Fruit fly (Drosophila melanogaster): Measurements from ENCODE around the gene sgg.

sgg gene

dm6 chrX:2647472-2647883 lies 13.7 kb downstream of the sgg start (continued):
- TF ChIP-seq HmgD (GFP tag; optimal IDR thresholded peaks at IDR 0.05) (no peak), Fer1 (GFP tag; optimal IDR thresholded peaks at IDR 0.05) (peak; percentile 74), CG3995 (GFP tag; optimal IDR thresholded peaks at IDR 0.05) (no peak), CG12104 (GFP tag; optimal IDR thresholded peaks at IDR 0.05) (peak; percentile 28), HLH4C (GFP tag; IDR thresholded peaks at IDR 0.05; ENCODE audit: partially characterized antibody) (no peak), jing (GFP tag; optimal IDR thresholded peaks at IDR 0.05) (peak; percentile 25), Sry-δ (GFP tag; optimal IDR thresholded peaks at IDR 0.05) (no peak), CG6854 (GFP tag; optimal IDR thresholded peaks at IDR 0.05) (no peak), stc (GFP tag; IDR thresholded peaks at IDR 0.05) (no peak; the same call in 1 of the 2 replicates), CG2712 (tag; optimal IDR thresholded peaks at IDR 0.05) (peak; percentile 57), zfh1 (GFP tag; IDR thresholded peaks at IDR 0.05) (0 out of 3 replicates have a peak, but pooled peaks have one; percentile 61), lmd (GFP tag; IDR thresholded peaks at IDR 0.05) (peak; percentile 50; the same call in 1 of the 2 replicates), pros (GFP tag; optimal IDR thresholded peaks at IDR 0.05) (no peak), Fer3 (tag; optimal IDR thresholded peaks at IDR 0.05) (peak; percentile 65), CG17328 (GFP tag; IDR thresholded peaks at IDR 0.05) (no peak), CG8281 (tag; optimal IDR thresholded peaks at IDR 0.05) (peak; percentile 30), lab (GFP tag; optimal IDR thresholded peaks at IDR 0.05) (peak; percentile 75), Trl (optimal IDR thresholded peaks at IDR 0.05) (no peak), Trl (GFP tag; optimal IDR thresholded peaks at IDR 0.05) (peak; percentile 45), Sry-β (GFP tag; optimal IDR thresholded peaks at IDR 0.05) (no peak), crc (GFP tag; optimal IDR thresholded peaks at IDR 0.05) (peak; percentile 16), dmrt11E (tag; optimal IDR thresholded peaks at IDR 0.05) (peak; percentile 11), CG6765 (GFP tag; optimal IDR thresholded peaks at IDR 0.05) (peak; percentile 54), ken (GFP tag; IDR thresholded peaks at IDR 0.05) (peak; percentile 45; the same call in 1 of the 3 replicates), fd96Cb (tag; optimal IDR thresholded peaks at IDR 0.05) (peak; percentile 62), Hmx (GFP tag; optimal IDR thresholded peaks at IDR 0.05) (no peak), CG1024 (GFP tag; IDR thresholded peaks at IDR 0.05) (no peak), dpn (GFP tag; optimal IDR thresholded peaks at IDR 0.05) (peak; percentile 59 to 70), peb (GFP tag; IDR thresholded peaks at IDR 0.05) (peak; percentile 24; the same call in 1 of the 2 replicates), CG33557 (GFP tag; optimal IDR thresholded peaks at IDR 0.05) (no peak), grau (tag; optimal IDR thresholded peaks at IDR 0.05) (peak; percentile 76), shn (GFP tag; optimal IDR thresholded peaks at IDR 0.05) (peak; percentile 47), MBD-R2 (GFP tag; IDR thresholded peaks at IDR 0.05) (no peak), prd (optimal IDR thresholded peaks at IDR 0.05) (no peak), prd (GFP tag; IDR thresholded peaks at IDR 0.05) (peak; percentile 64), CG42726 (GFP tag; IDR thresholded peaks at IDR 0.05; ENCODE audit: partially characterized antibody) (no peak), CG16815 (GFP tag; optimal IDR thresholded peaks at IDR 0.05) (peak; percentile 24), CG11695 (GFP tag; IDR thresholded peaks at IDR 0.05) (peak; percentile 43; the same call in 2 of the 3 replicates), ro (GFP tag; IDR thresholded peaks at IDR 0.05) (no peak), CG7556 (GFP tag; optimal IDR thresholded peaks at IDR 0.05) (peak; percentile 49), p53 (GFP tag; optimal IDR thresholded peaks at IDR 0.05) (peak; percentile 12), ems (GFP tag; optimal IDR thresholded peaks at IDR 0.05) (peak; percentile 54), ind (GFP tag; optimal IDR thresholded peaks at IDR 0.05) (peak; percentile 60), zen2 (GFP tag; IDR thresholded peaks at IDR 0.05; ENCODE audit: partially characterized antibody) (no peak), stwl (tag; optimal IDR thresholded peaks at IDR 0.05) (no peak), CG8765 (GFP tag; IDR thresholded peaks at IDR 0.05) (no peak), CG13123 (GFP tag; optimal IDR thresholded peaks at IDR 0.05) (no peak), CG17829 (tag; optimal IDR thresholded peaks at IDR 0.05) (peak; percentile 59), NK7.1 (GFP tag; optimal IDR thresholded peaks at IDR 0.05) (peak; percentile 6), vnd (GFP tag; IDR thresholded peaks at IDR 0.05; ENCODE audit: partially characterized antibody) (no peak), CG10565 (GFP tag; optimal IDR thresholded peaks at IDR 0.05) (no peak), HHEX (GFP tag; optimal IDR thresholded peaks at IDR 0.05) (peak; percentile 68)

Data from whole organism, embryonic.